ENCODE assay signal across 2 worm cellular contexts in the genomic region with DNA sequence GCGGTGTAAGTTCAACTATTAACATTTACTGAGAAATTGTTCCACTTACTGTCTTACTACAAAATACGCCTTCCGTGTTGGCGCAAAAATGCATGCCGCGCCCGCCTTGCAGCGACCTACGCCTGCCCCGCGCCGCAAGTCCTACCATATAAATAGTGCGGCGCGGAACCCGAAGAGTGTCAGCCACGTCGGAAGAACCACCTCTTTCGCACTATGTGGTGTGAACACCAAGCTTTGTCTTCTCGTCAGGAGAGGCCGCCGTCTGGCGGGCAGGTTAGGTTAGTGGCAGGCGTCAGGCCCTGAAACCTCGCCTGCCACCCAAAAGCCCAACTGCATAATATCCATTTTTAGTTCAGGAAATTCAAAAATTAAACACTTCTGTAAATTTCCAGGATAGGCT.
TF ChIP-seq lines count a peak whose summit lies in the region.

No protein-coding gene starts in this region.

TF ChIP-seq in whole organism, L4 larva, 104 proteins besides CTCF, POLR2A, EP300 and RAD21:
- peak; percentile 15 for TF ChIP-seq aha-1 (tag; lab: Kevin White, UChicago)
- TF ChIP-seq set-16 (GFP tag; IDR thresholded peaks at IDR 0.05; lab: Robert Waterston, UW) = peak; percentile 66
- TF ChIP-seq D1046.2 (GFP tag; IDR thresholded peaks at IDR 0.05; lab: Robert Waterston, UW) = 0 out of 2 replicates have a peak, but pooled peaks have one; percentile 28
- TF ChIP-seq unc-62 (GFP tag; optimal IDR thresholded peaks at IDR 0.05 in 1 of 2; lab: Kevin White, UChicago) = no peak
- TF ChIP-seq unc-62 (tag; optimal IDR thresholded peaks at IDR 0.05; lab: Kevin White, UChicago) = no peak
- no peak for TF ChIP-seq ztf-7 (tag; optimal IDR thresholded peaks at IDR 0.05; lab: Kevin White, UChicago)
- TF ChIP-seq sdz-12 (GFP tag; optimal IDR thresholded peaks at IDR 0.05; lab: Kevin White, UChicago) = no peak

TF ChIP-seq in whole organism, young adult, 124 proteins besides CTCF, POLR2A, EP300 and RAD21:
- TF ChIP-seq nhr-120 (GFP tag; IDR thresholded peaks at IDR 0.05; lab: Robert Waterston, UW) (0 out of 2 replicates have a peak, but pooled peaks have one; percentile 28), D2030.7 (GFP tag; IDR thresholded peaks at IDR 0.05; lab: Robert Waterston, UW) (no peak), zfh-2 (GFP tag; conservative IDR thresholded peaks at IDR 0.05; lab: Robert Waterston, UW) (peak; percentile 55; the same call in 1 of the 2 replicates)
